Fruit fly (Drosophila melanogaster) whole organism, prepupa: ENCODE results near the gene CG13012.

Source experiments
- Blimp-1 ChIP-seq: fragments of 200-800 bp; sonication (Bioruptor generic); optimal IDR thresholded peaks from 3 replicates; lab custom pipeline; 2017; ENCODE audit warnings: missing biosample characterization, missing genetic modification characterization, mild to moderate bottlenecking, moderate library complexity, missing genetic modification reagents
- CG10669 ChIP-seq: fragments of 200-800 bp; sonication (Bioruptor generic); optimal IDR thresholded peaks from 3 replicates; lab custom pipeline; 2018; ENCODE audit warnings: missing biosample characterization, mild to moderate bottlenecking, missing genetic modification characterization, moderate library complexity
- CG11294 ChIP-seq: fragments of 200-800 bp; sonication (Bioruptor generic); IDR thresholded peaks from 2 replicates; pipeline ENCODE4 v1.3.6; 2022; ENCODE audit warnings: missing biosample characterization, missing genetic modification characterization
- CG11902 ChIP-seq: fragments of 200-800 bp; sonication (Bioruptor generic); optimal IDR thresholded peaks from 3 replicates; lab custom pipeline; 2016; ENCODE audit warnings: missing biosample characterization, missing genetic modification characterization
- CG15336 ChIP-seq: fragments of 200-800 bp; sonication (Bioruptor generic); IDR thresholded peaks from 2 replicates; pipeline ENCODE4 v1.3.6; 2022; ENCODE audit warnings: missing biosample characterization, missing genetic modification characterization
- CG1621 ChIP-seq: fragments of 200-800 bp; sonication (Bioruptor generic); optimal IDR thresholded peaks from 3 replicates; lab custom pipeline; 2018; ENCODE audit warnings: missing biosample characterization, mild to moderate bottlenecking, missing genetic modification characterization
- CG16779 ChIP-seq: fragments of 200-800 bp; sonication (Bioruptor generic); optimal IDR thresholded peaks from 3 replicates; lab custom pipeline; 2017; ENCODE audit warnings: missing biosample characterization, mild to moderate bottlenecking, missing genetic modification characterization
- CG3032 ChIP-seq: fragments of 200-800 bp; optimal IDR thresholded peaks from 2 replicates; lab custom pipeline; 2019; ENCODE audit warnings: missing biosample characterization, mild to moderate bottlenecking, missing genetic modification characterization, moderate library complexity
- CG31627 ChIP-seq: fragments of 200-800 bp; sonication (Bioruptor generic); optimal IDR thresholded peaks from 3 replicates; lab custom pipeline; 2016; ENCODE audit warnings: missing biosample characterization, missing genetic modification characterization
- CG32006 ChIP-seq: fragments of 200-800 bp; sonication (Bioruptor generic); optimal IDR thresholded peaks from 3 replicates; lab custom pipeline; 2017; ENCODE audit warnings: missing biosample characterization, mild to moderate bottlenecking, missing genetic modification characterization
- CG34406 ChIP-seq: fragments of 200-800 bp; sonication (Bioruptor generic); optimal IDR thresholded peaks from 3 replicates; lab custom pipeline; 2016; ENCODE audit warnings: missing biosample characterization, missing genetic modification characterization
- CG3919 ChIP-seq: fragments of 200-800 bp; sonication (Bioruptor generic); optimal IDR thresholded peaks from 3 replicates; lab custom pipeline; 2016; ENCODE audit warnings: missing biosample characterization, missing genetic modification characterization
- CG6163 ChIP-seq: fragments of 200-800 bp; sonication (Bioruptor generic); IDR thresholded peaks from 3 replicates; pipeline ENCODE4 v1.3.6; 2022; ENCODE audit warnings: missing biosample characterization, missing genetic modification characterization
- CG6276 ChIP-seq: fragments of 200-800 bp; sonication (Bioruptor generic); optimal IDR thresholded peaks from 2 replicates; lab custom pipeline; 2017; ENCODE audit warnings: missing biosample characterization, mild to moderate bottlenecking, missing genetic modification characterization
- CG6792 ChIP-seq: fragments of 200-800 bp; sonication (Bioruptor generic); optimal IDR thresholded peaks from 3 replicates; lab custom pipeline; 2016; ENCODE audit warnings: missing biosample characterization, missing genetic modification characterization
- CG6808 ChIP-seq: fragments of 200-800 bp; sonication (Bioruptor generic); optimal IDR thresholded peaks from 3 replicates; lab custom pipeline; 2017; ENCODE audit warnings: missing biosample characterization, missing genetic modification characterization, mild to moderate bottlenecking, moderate library complexity, missing genetic modification reagents
- CG7368 ChIP-seq: fragments of 200-800 bp; sonication (Bioruptor generic); optimal IDR thresholded peaks from 3 replicates; lab custom pipeline; 2016; ENCODE audit warnings: missing biosample characterization, missing genetic modification characterization
- CG8119 ChIP-seq: fragments of 200-800 bp; sonication (Bioruptor generic); IDR thresholded peaks from 3 replicates; pipeline ENCODE4 v1.3.6; 2022; ENCODE audit warnings: missing biosample characterization, missing genetic modification characterization
- CG8632 ChIP-seq: fragments of 200-800 bp; sonication (Bioruptor generic); optimal IDR thresholded peaks from 3 replicates; lab custom pipeline; 2016; ENCODE audit warnings: missing biosample characterization, missing genetic modification characterization
- CG9139 ChIP-seq: fragments of 200-800 bp; sonication (Bioruptor generic); optimal IDR thresholded peaks from 3 replicates; lab custom pipeline; 2017; ENCODE audit warnings: missing biosample characterization, mild to moderate bottlenecking, missing genetic modification characterization
- Eip75B ChIP-seq: fragments of 200-800 bp; sonication (Bioruptor generic); optimal IDR thresholded peaks from 3 replicates; lab custom pipeline; 2016; ENCODE audit warnings: missing biosample characterization, missing genetic modification characterization
- Eip78C ChIP-seq: fragments of 200-800 bp; sonication (Bioruptor generic); peaks from one replicate; lab custom pipeline; 2016; ENCODE audit warnings: missing biosample characterization, missing genetic modification characterization
- Ets21C ChIP-seq: fragments of 200-800 bp; sonication (Bioruptor generic); optimal IDR thresholded peaks from 3 replicates; lab custom pipeline; 2016; ENCODE audit warnings: missing biosample characterization, missing genetic modification characterization
- Ets96B ChIP-seq: fragments of 200-800 bp; optimal IDR thresholded peaks from 2 replicates; lab custom pipeline; 2019; ENCODE audit warnings: missing biosample characterization, mild to moderate bottlenecking, missing genetic modification characterization, moderate library complexity
- Gug ChIP-seq: fragments of 200-800 bp; sonication (Bioruptor generic); IDR thresholded peaks from 2 replicates; pipeline ENCODE4 v1.3.6; 2022; ENCODE audit warnings: missing biosample characterization, missing genetic modification characterization
- Lpt ChIP-seq: fragments of 200-800 bp; sonication (Bioruptor generic); optimal IDR thresholded peaks from 3 replicates; lab custom pipeline; 2016; ENCODE audit warnings: missing biosample characterization, missing genetic modification characterization
- Met ChIP-seq: fragments of 200-800 bp; sonication (Bioruptor generic); optimal IDR thresholded peaks from 3 replicates; lab custom pipeline; 2016; ENCODE audit warnings: missing biosample characterization, missing genetic modification characterization
- OdsH ChIP-seq: fragments of 200-800 bp; sonication (Bioruptor generic); optimal IDR thresholded peaks from 3 replicates; lab custom pipeline; 2016; ENCODE audit warnings: missing biosample characterization, missing genetic modification characterization
- Smox ChIP-seq: fragments of 200-800 bp; sonication (Bioruptor generic); optimal IDR thresholded peaks from 3 replicates; lab custom pipeline; 2016; ENCODE audit warnings: missing biosample characterization, missing genetic modification characterization
- Sox102F ChIP-seq: fragments of 200-800 bp; sonication (Bioruptor generic); optimal IDR thresholded peaks from 2 replicates; lab custom pipeline; 2016; ENCODE audit warnings: missing biosample characterization, mild to moderate bottlenecking, missing genetic modification characterization
- Sox15 ChIP-seq: fragments of 200-800 bp; sonication (Bioruptor generic); optimal IDR thresholded peaks from 3 replicates; lab custom pipeline; 2016; ENCODE audit warnings: missing biosample characterization, missing genetic modification characterization
- achi ChIP-seq: fragments of 200-800 bp; sonication (Bioruptor generic); optimal IDR thresholded peaks from 3 replicates; lab custom pipeline; 2016; ENCODE audit warnings: missing biosample characterization, missing genetic modification characterization
- acj6 ChIP-seq: fragments of 200-800 bp; sonication (Bioruptor generic); optimal IDR thresholded peaks from 3 replicates; lab custom pipeline; 2016; ENCODE audit warnings: missing biosample characterization, missing genetic modification characterization
- cyc ChIP-seq: fragments of 200-800 bp; sonication (Bioruptor generic); optimal IDR thresholded peaks from 3 replicates; lab custom pipeline; 2016; ENCODE audit warnings: missing biosample characterization, missing genetic modification characterization
- dac ChIP-seq: fragments of 200-800 bp; sonication (Bioruptor generic); optimal IDR thresholded peaks from 2 replicates; lab custom pipeline; 2017; ENCODE audit warnings: missing biosample characterization, mild to moderate bottlenecking, missing genetic modification characterization
- dsx ChIP-seq: fragments of 200-800 bp; optimal IDR thresholded peaks from 3 replicates; lab custom pipeline; 2019; ENCODE audit warnings: missing biosample characterization, mild to moderate bottlenecking, missing genetic modification characterization, moderate library complexity; ENCODE audit not compliant: poor library complexity, severe bottlenecking
- eg ChIP-seq: fragments of 200-800 bp; sonication (Bioruptor generic); IDR thresholded peaks from 3 replicates; pipeline ENCODE4 v1.3.6; 2022; ENCODE audit warnings: missing biosample characterization, missing genetic modification characterization
- esn ChIP-seq: fragments of 200-800 bp; sonication (Bioruptor generic); optimal IDR thresholded peaks from 2 replicates; lab custom pipeline; 2016; ENCODE audit warnings: missing biosample characterization, mild to moderate bottlenecking, missing genetic modification characterization, moderate library complexity
- fd59A ChIP-seq: fragments of 200-800 bp; sonication (Bioruptor generic); optimal IDR thresholded peaks from 2 replicates; lab custom pipeline; 2017; ENCODE audit warnings: missing biosample characterization, mild to moderate bottlenecking, missing genetic modification characterization, missing genetic modification reagents
- fd85E ChIP-seq: fragments of 200-800 bp; sonication (Bioruptor generic); optimal IDR thresholded peaks from 3 replicates; lab custom pipeline; 2016; ENCODE audit warnings: missing biosample characterization, missing genetic modification characterization
- fkh ChIP-seq: fragments of 200-800 bp; sonication (Bioruptor generic); optimal IDR thresholded peaks from 3 replicates; lab custom pipeline; 2017; ENCODE audit warnings: missing biosample characterization, mild to moderate bottlenecking, missing genetic modification characterization, moderate library complexity
- lz ChIP-seq: fragments of 200-800 bp; sonication (Bioruptor generic); optimal IDR thresholded peaks from 3 replicates; lab custom pipeline; 2016; ENCODE audit warnings: missing biosample characterization, missing genetic modification characterization
- pdm3 ChIP-seq: fragments of 200-800 bp; sonication (Bioruptor generic); optimal IDR thresholded peaks from 3 replicates; lab custom pipeline; 2016; ENCODE audit warnings: missing biosample characterization, missing genetic modification characterization
- salr ChIP-seq, 2 experiments: fragments of 200-800 bp; sonication (Bioruptor generic); optimal IDR thresholded peaks; 3 replicates each; lab custom pipeline; 2016 to 2018; ENCODE audit warnings: missing biosample characterization in 2 of 2, missing genetic modification characterization in 2 of 2, mild to moderate bottlenecking in 1 of 2
- ss ChIP-seq, 2 experiments: fragments of 200-800 bp; sonication (Bioruptor generic); optimal IDR thresholded peaks; 2 replicates in 1 of 2; 3 replicates in 1 of 2; lab custom pipeline; 2017 to 2018; ENCODE audit warnings: mild to moderate bottlenecking in 2 of 2, missing biosample characterization in 2 of 2, missing genetic modification characterization in 2 of 2, moderate library complexity in 1 of 2
- svp ChIP-seq: fragments of 200-800 bp; sonication (Bioruptor generic); peaks from one replicate; lab custom pipeline; 2016; ENCODE audit warnings: missing biosample characterization, missing genetic modification characterization
- topi ChIP-seq: fragments of 200-800 bp; sonication (Bioruptor generic); optimal IDR thresholded peaks from 3 replicates; lab custom pipeline; 2016; ENCODE audit warnings: missing biosample characterization, missing genetic modification characterization
- vri ChIP-seq: fragments of 200-800 bp; sonication (Bioruptor generic); optimal IDR thresholded peaks from 3 replicates; lab custom pipeline; 2016; ENCODE audit warnings: missing biosample characterization, mild to moderate bottlenecking, missing genetic modification characterization

Gene CG13012

DNA sequence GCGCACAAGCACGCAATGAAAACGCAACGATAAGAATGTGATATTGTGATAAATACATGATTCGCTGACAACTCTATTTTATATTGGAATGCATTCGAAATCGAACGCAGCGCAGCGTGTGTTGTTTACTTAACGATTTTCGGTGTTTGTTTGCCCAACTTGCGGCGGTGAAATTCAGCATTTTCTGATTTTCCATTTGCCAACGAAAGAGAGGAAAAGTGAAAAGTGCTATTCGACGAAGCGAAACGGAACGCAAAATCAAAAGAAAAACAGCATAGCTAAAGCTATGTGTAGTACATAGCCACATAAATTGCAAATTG is 35.5 kb downstream of the CG13012 start:
- TF ChIP-seq esn (GFP tag; lab: Kevin White, UChicago) (no peak), vri (GFP tag; lab: Kevin White, UChicago) (no peak), CG34406 (GFP tag; lab: Kevin White, UChicago) (no peak), fkh (peak; percentile 83)
- TF ChIP-seq, all 60 proteins: peak for 1

DNA sequence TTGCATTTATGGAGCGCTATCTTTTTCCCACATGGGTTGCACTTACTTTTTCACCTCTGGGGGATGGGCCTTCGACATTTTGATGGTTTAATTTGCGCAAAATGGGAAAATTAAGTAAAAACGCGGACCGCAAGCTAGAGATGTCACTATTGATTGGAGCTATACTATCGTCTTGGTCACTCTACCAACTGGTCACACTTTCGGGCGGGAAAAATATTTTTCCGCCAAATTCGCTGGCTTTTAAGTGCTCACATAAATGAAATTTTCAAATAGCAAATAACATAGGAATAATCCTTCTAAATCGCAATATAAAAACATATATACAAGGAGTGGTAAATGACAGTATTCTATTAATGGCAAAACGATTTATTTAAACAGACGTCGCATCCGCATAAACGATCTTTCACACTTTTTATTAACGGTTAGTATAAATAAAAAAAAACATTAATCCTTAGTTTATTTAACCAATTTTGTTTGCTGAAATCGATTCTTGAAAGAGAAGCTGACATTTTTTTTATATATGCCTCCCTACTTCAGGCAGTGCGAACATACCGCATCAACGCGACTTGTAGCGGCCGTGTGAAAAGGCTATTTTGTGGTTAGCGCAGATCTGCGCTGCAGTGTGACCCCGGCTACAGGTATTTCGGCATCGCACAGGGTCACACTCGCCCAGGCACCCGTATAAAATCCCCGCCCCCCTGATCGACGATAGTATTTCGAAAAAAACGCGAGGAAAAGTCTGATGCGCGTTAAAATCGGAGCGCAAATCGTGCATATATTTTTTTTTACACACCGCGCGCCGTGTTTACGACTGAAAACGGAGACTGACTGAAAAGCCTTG is 36.1 kb downstream of the CG13012 start, which contains the start of the genes SNRPG and mthl1:
TSS of gene SNRPG (minus strand) at position 160 of the 841 bp plus-strand sequence.
TSS of gene mthl1 (plus strand) at position 709 of the 841 bp plus-strand sequence.
- TF ChIP-seq CG8119 (GFP tag; lab: Robert Waterston, UW) (peak; percentile 81), ss (GFP tag; optimal IDR thresholded peaks at IDR 0.05; lab: Kevin White, UChicago) (peak in 1 of 2 experiments; percentile 56), CG11902 (peak; percentile 81), CG6163 (GFP tag; lab: Robert Waterston, UW) (peak; percentile 95), Sox15 (GFP tag; lab: Kevin White, UChicago) (peak; percentile 85), Eip75B (GFP tag; lab: Kevin White, UChicago) (peak; percentile 80), Ets96B (tag; lab: Kevin White, UChicago) (peak; percentile 54), CG11294 (GFP tag; lab: Robert Waterston, UW) (peak; percentile 91), eg (GFP tag; lab: Robert Waterston, UW) (peak; percentile 95), CG34406 (GFP tag; lab: Kevin White, UChicago) (peak; percentile 66), lz (peak; percentile 83), dac (GFP tag; lab: Kevin White, UChicago) (peak; percentile 69), fd59A (GFP tag; lab: Kevin White, UChicago) (peak; percentile 43), CG31627 (GFP tag; lab: Kevin White, UChicago) (peak; percentile 91), CG1621 (peak; percentile 63), salr (GFP tag; optimal IDR thresholded peaks at IDR 0.05; lab: Kevin White, UChicago) (peak; percentile 71 to 81), CG32006 (GFP tag; lab: Kevin White, UChicago) (peak; percentile 87), dsx (GFP tag; lab: Kevin White, UChicago) (peak; percentile 28), Ets21C (peak; percentile 79), CG3032 (peak; percentile 73), CG6808 (GFP tag; lab: Kevin White, UChicago) (peak; percentile 36), Met (GFP tag; lab: Kevin White, UChicago) (peak; percentile 75), fkh (no peak), CG15336 (GFP tag; lab: Robert Waterston, UW) (peak; percentile 83), topi (GFP tag; lab: Kevin White, UChicago) (peak; percentile 80), acj6 (GFP tag; lab: Kevin White, UChicago) (peak; percentile 75), OdsH (GFP tag; lab: Kevin White, UChicago) (peak; percentile 80), cyc (GFP tag; lab: Kevin White, UChicago) (peak; percentile 89), fd85E (no peak), achi (GFP tag; lab: Kevin White, UChicago) (peak; percentile 72), CG8632 (GFP tag; lab: Kevin White, UChicago) (peak; percentile 67), CG6792 (GFP tag; lab: Kevin White, UChicago) (peak; percentile 68), CG7368 (peak; percentile 29), CG3919 (GFP tag; lab: Kevin White, UChicago) (peak; percentile 85), Smox (GFP tag; lab: Kevin White, UChicago) (peak; percentile 78), Gug (peak; percentile 88), Lpt (peak; percentile 70), Blimp-1 (GFP tag; lab: Kevin White, UChicago) (peak; percentile 16), CG10669 (GFP tag; lab: Kevin White, UChicago) (peak; percentile 73), CG16779 (tag; lab: Kevin White, UChicago) (no peak), Sox102F (GFP tag; lab: Kevin White, UChicago) (peak; percentile 42), svp (peak; percentile 94), CG9139 (no peak), pdm3 (peak; percentile 87), Eip78C (GFP tag; lab: Kevin White, UChicago) (peak; percentile 89), esn (GFP tag; lab: Kevin White, UChicago) (peak; percentile 75), CG6276 (peak; percentile 58)
